Worm (Caenorhabditis elegans): Measurements from ENCODE around the gene Y51A2A.5.

Y51A2A.5 gene

DNA sequence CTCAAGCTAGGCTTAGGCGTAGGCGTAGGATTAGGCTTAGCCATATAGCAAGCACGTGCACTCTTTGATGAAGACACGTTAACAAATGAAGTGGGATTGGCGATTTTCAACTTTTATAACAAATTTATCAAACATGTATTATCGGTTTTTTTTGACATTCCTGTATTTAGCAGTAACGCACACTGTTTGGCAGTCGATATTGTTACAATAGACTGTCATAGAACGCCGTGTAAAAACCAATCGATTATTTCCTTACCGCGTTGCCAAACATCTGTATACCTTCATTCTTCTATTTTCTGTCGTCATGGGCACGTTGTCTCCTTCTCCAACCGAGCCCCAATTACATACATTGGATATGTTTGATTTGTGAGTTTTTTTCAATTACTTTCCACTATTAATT, 19.7 kb downstream of the Y51A2A.5 start, which contains the start of gene fbxb-119:
fbxb-119 (plus strand) TSS at position 301 of the 400 bp plus-strand sequence.
- TF ChIP-seq B0019.2 (GFP tag; conservative IDR thresholded peaks at IDR 0.05), result no peak
- no peak for TF ChIP-seq mcd-1 (GFP tag; IDR thresholded peaks at IDR 0.05)
- TF ChIP-seq madf-6 (GFP tag; IDR thresholded peaks at IDR 0.05), result no peak
- TF ChIP-seq dox-1 (GFP tag; IDR thresholded peaks at IDR 0.05), result no peak
- TF ChIP-seq rcor-1 (GFP tag; IDR thresholded peaks at IDR 0.05), result no peak
- TF ChIP-seq egl-44 (GFP tag; IDR thresholded peaks at IDR 0.05), result no peak
- TF ChIP-seq Y53F4B.3 (GFP tag; IDR thresholded peaks at IDR 0.05), result no peak
- TF ChIP-seq akir-1 (GFP tag; optimal IDR thresholded peaks at IDR 0.05), result no peak
- TF ChIP-seq ccch-3 (GFP tag; optimal IDR thresholded peaks at IDR 0.05), result no peak
- TF ChIP-seq aptf-2 (GFP tag; conservative IDR thresholded peaks at IDR 0.05), result no peak
- no peak for TF ChIP-seq rpc-1 (optimal IDR thresholded peaks at IDR 0.05)
- no peak for TF ChIP-seq rpc-1 (tag; optimal IDR thresholded peaks at IDR 0.05)

DNA sequence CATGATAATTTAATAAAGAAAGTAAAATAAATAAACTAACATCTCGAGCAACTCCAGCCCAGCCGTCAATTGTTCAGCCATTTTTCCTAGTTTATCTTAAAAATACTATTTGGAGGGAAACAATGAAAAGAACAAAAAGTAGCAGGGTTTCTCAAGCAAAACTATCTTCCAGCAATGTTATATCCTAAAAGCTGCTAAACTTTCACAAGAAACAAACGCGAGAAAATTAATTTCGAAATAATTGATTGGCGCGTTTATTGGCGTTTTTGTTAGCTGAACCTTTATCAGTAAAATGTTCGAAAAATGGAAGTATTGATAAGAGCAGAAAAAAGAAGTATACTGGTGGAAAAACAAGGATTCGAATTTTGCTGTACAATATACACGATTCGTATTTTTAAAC, 24.6 kb downstream of the Y51A2A.5 start, which contains the start of gene B0462.5:
B0462.5 (minus strand) TSS at position 101 of the 400 bp plus-strand sequence.
- 0 out of 2 replicates have a peak, but pooled peaks have one; percentile 24 for TF ChIP-seq cebp-1 (GFP tag; IDR thresholded peaks at IDR 0.05)
- TF ChIP-seq cebp-1 (tag; optimal IDR thresholded peaks at IDR 0.05), result no peak
- TF ChIP-seq ztf-6 (GFP tag; IDR thresholded peaks at IDR 0.05), result no peak

DNA sequence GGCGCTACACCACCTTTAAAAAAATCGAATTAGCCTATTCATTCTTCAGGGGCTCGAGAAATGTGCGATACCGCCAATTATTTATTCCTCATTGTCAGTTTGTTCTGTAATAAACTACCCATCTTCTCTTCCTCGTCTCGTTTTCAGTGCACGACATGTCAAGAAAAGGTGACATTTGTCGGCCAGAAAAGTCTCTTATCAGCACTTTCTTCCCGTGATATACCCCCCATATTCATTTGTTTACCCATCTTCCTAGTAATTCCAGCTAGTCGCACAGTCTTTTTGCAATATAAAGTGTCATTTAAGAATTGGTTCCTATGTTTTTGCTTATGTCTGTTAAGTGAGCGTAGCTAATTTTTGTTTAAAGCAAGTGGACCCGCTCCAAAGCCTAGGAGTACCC, 25.9 kb downstream of the Y51A2A.5 start:
- TF ChIP-seq mes-4 (tag; optimal IDR thresholded peaks at IDR 0.05), result no peak
- TF ChIP-seq hmg-1.2 (GFP tag; IDR thresholded peaks at IDR 0.05), result no peak
- TF ChIP-seq lsy-27 (tag; optimal IDR thresholded peaks at IDR 0.05; ENCODE audit: borderline replicate concordance, insufficient read depth), result no peak
- no peak for TF ChIP-seq athp-1 (tag; optimal IDR thresholded peaks at IDR 0.05)
- TF ChIP-seq ztf-6 (GFP tag; IDR thresholded peaks at IDR 0.05), result no peak
- no peak for TF ChIP-seq ceh-27 (GFP tag; optimal IDR thresholded peaks at IDR 0.05)
- TF ChIP-seq Y53F4B.3 (GFP tag; IDR thresholded peaks at IDR 0.05), result no peak
- TF ChIP-seq dox-1 (GFP tag; IDR thresholded peaks at IDR 0.05), result 0 out of 2 replicates have a peak, but pooled peaks have one; percentile 21
- TF ChIP-seq snpc-1.1 (tag; optimal IDR thresholded peaks at IDR 0.05; ENCODE audit: insufficient read depth), result no peak
- no peak for TF ChIP-seq pha-4 (tag; optimal IDR thresholded peaks at IDR 0.05)
- no peak for TF ChIP-seq lin-35 (GFP tag; optimal IDR thresholded peaks at IDR 0.05)
- TF ChIP-seq B0019.2 (GFP tag; conservative IDR thresholded peaks at IDR 0.05), result no peak
- TF ChIP-seq nhr-80 (tag; optimal IDR thresholded peaks at IDR 0.05), result peak; percentile 55
- no peak for TF ChIP-seq ZK185.1 (tag; optimal IDR thresholded peaks at IDR 0.05; ENCODE audit: poor library complexity, severe bottlenecking)
- no peak for TF ChIP-seq ztf-22 (GFP tag; optimal IDR thresholded peaks at IDR 0.05)
- TF ChIP-seq sdz-38 (tag; optimal IDR thresholded peaks at IDR 0.05), result no peak

DNA sequence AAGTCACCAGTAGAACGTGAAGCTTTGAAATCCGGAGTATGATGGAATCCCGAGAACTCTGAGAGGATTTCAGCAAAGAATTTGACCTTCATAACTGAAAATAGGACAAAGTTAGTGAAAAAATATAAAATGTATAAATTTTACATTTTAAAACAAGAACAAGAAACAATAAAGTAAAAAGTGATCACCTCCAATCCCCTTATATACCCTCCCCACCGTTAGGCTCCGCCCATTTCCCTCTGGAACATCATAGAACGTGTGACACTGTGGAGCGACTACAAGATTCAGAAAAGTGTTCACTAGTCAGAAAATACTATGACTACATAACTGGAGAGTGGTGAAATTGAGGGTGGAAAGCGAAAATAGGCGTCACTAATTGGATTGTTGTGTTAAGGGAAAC, 32.5 kb downstream of the Y51A2A.5 start, which contains the start of gene B0462.4:
B0462.4 (minus strand) TSS at position 101 of the 400 bp plus-strand sequence.
- TF ChIP-seq efl-1 (GFP tag; optimal IDR thresholded peaks at IDR 0.05) (no peak), T26A5.8 (tag; optimal IDR thresholded peaks at IDR 0.05) (no peak), atf-7 (tag; optimal IDR thresholded peaks at IDR 0.05) (no peak), nhr-179 (tag; optimal IDR thresholded peaks at IDR 0.05) (no peak), snpc-1.1 (tag; optimal IDR thresholded peaks at IDR 0.05; ENCODE audit: insufficient read depth) (no peak), lin-35 (GFP tag; optimal IDR thresholded peaks at IDR 0.05) (no peak), egl-44 (GFP tag; IDR thresholded peaks at IDR 0.05) (no peak), gei-17 (GFP tag; optimal IDR thresholded peaks at IDR 0.05) (no peak), unc-130 (GFP tag; optimal IDR thresholded peaks at IDR 0.05) (no peak), C17E4.6 (GFP tag; IDR thresholded peaks at IDR 0.05) (no peak), ceh-91 (GFP tag; IDR thresholded peaks at IDR 0.05) (no peak), F57C9.4 (tag; optimal IDR thresholded peaks at IDR 0.05) (no peak), rcor-1 (GFP tag; IDR thresholded peaks at IDR 0.05) (no peak), mel-28 (tag; optimal IDR thresholded peaks at IDR 0.05; ENCODE audit: borderline replicate concordance) (no peak), ztf-28 (GFP tag; IDR thresholded peaks at IDR 0.05) (no peak), D2030.7 (GFP tag; IDR thresholded peaks at IDR 0.05) (no peak), rec-8 (tag; optimal IDR thresholded peaks at IDR 0.05) (no peak), hlh-26 (GFP tag; conservative IDR thresholded peaks at IDR 0.05) (no peak), ztf-25 (GFP tag; IDR thresholded peaks at IDR 0.05) (no peak)
